Fruit fly (Drosophila melanogaster): Measurements from ENCODE around the gene CG31524.

Gene CG31524

DNA sequence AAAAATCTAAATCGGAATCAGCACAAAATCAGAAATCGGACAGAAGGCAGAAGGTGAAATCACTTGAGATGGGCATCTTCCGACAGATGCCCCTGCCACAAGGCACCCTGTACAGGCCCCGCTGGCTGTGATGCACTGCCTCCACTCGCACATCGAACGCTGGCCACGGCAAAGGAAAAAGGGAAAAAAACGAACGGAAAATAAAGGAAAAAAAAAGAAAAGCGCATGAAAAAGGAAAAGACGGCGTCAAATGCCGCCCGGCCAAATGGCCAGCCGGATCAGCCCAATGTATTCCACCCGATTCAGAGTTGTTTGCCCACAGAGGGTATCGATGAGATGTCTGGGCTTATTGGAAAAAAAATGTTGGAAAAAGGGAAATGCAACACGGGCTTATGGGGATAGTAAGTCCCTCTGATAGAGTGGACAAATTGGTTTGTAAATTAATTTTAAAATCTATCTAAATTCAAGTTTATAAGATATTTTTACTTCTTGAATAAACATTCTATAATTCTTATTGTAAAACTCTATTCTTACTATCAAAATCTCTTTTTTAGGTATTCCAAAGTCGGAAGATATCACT, 17.1 kb upstream of the CG31524 start (continued):
- peak; percentile 50 for TF ChIP-seq gem (tag; optimal IDR thresholded peaks at IDR 0.05)
- peak; percentile 53; the same call in 2 of the 3 replicates for TF ChIP-seq CG17361 (GFP tag; IDR thresholded peaks at IDR 0.05)
- no peak for TF ChIP-seq Oaz (GFP tag; IDR thresholded peaks at IDR 0.05)
- peak; percentile 27 for TF ChIP-seq fd96Cb (tag; optimal IDR thresholded peaks at IDR 0.05)
- TF ChIP-seq Xbp1 (GFP tag; optimal IDR thresholded peaks at IDR 0.05) = peak; percentile 9
- peak; percentile 15 for TF ChIP-seq CG17829 (tag; optimal IDR thresholded peaks at IDR 0.05)
- peak in 1 of 2 experiments; percentile 39 for TF ChIP-seq Hr51 (GFP tag; optimal IDR thresholded peaks at IDR 0.05)
- peak; percentile 27 for TF ChIP-seq grau (tag; optimal IDR thresholded peaks at IDR 0.05)
- peak; percentile 5 for TF ChIP-seq bcd (GFP tag; optimal IDR thresholded peaks at IDR 0.05)
- no peak for TF ChIP-seq CG10274 (GFP tag; optimal IDR thresholded peaks at IDR 0.05)
- 0 out of 2 replicates have a peak, but pooled peaks have one; percentile 10 for TF ChIP-seq CG14441 (GFP tag; IDR thresholded peaks at IDR 0.05)
- no peak for TF ChIP-seq CG1647 (GFP tag; optimal IDR thresholded peaks at IDR 0.05)
- peak; percentile 18 for TF ChIP-seq CG13424 (tag; optimal IDR thresholded peaks at IDR 0.05)
- TF ChIP-seq NK7.1 (GFP tag; optimal IDR thresholded peaks at IDR 0.05) = no peak
- TF ChIP-seq CG6689 (GFP tag; IDR thresholded peaks at IDR 0.05) = 0 out of 2 replicates have a peak, but pooled peaks have one; percentile 14
- no peak for TF ChIP-seq zen (tag; optimal IDR thresholded peaks at IDR 0.05)
- peak; percentile 17 for TF ChIP-seq CoRest (tag; optimal IDR thresholded peaks at IDR 0.05)
- no peak for TF ChIP-seq gsb (GFP tag; IDR thresholded peaks at IDR 0.05)
- 0 out of 2 replicates have a peak, but pooled peaks have one; percentile 28 for TF ChIP-seq Ptx1 (GFP tag; IDR thresholded peaks at IDR 0.05)
- TF ChIP-seq CG2712 (tag; optimal IDR thresholded peaks at IDR 0.05) = peak; percentile 42
- TF ChIP-seq Oli (tag; optimal IDR thresholded peaks at IDR 0.05) = peak; percentile 10
- peak; percentile 40 for TF ChIP-seq phol (tag; optimal IDR thresholded peaks at IDR 0.05)
- peak; percentile 9 for TF ChIP-seq CG6254 (GFP tag; optimal IDR thresholded peaks at IDR 0.05)
- TF ChIP-seq dmrt11E (tag; optimal IDR thresholded peaks at IDR 0.05) = peak; percentile 6
- peak; percentile 32 for TF ChIP-seq nmo (GFP tag; optimal IDR thresholded peaks at IDR 0.05)
- TF ChIP-seq CG11504 (tag; optimal IDR thresholded peaks at IDR 0.05) = peak; percentile 39
- peak; percentile 3 to 28 for TF ChIP-seq bsh (GFP tag; optimal IDR thresholded peaks at IDR 0.05)
- peak; percentile 59 for TF ChIP-seq row (GFP tag; IDR thresholded peaks at IDR 0.05)
- no peak for TF ChIP-seq slp2 (GFP tag; optimal IDR thresholded peaks at IDR 0.05)
- peak; percentile 47 for TF ChIP-seq CG2678 (tag; optimal IDR thresholded peaks at IDR 0.05)
- TF ChIP-seq H15 (GFP tag; IDR thresholded peaks at IDR 0.05) = no peak
- TF ChIP-seq dmrt99B (tag; optimal IDR thresholded peaks at IDR 0.05) = peak; percentile 50
- peak; percentile 46 for TF ChIP-seq Sox102F (GFP tag; optimal IDR thresholded peaks at IDR 0.05)

DNA sequence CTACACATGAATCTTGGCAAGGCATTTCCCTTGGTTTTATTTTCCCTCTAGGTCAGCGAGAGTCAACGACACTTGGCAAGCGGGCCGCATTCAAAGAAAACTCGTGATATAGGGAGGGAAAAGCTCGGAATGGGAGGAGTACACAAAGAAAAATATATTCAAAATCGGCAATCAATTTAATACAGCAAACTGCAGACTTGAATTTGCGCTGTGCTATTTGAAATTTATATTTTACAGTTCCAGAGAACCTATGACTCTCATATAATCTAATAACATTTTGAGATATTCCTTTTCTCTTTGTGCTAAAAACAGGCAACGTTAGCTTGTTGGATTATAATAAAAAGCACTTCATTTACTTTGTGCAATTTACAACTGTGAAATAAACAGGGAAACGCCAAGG, 15.4 kb upstream of the CG31524 start:
- TF ChIP-seq Side (GFP tag; optimal IDR thresholded peaks at IDR 0.05) (no peak), vvl (GFP tag; IDR thresholded peaks at IDR 0.05) (peak; percentile 20; the same call in 1 of the 2 replicates), prd (optimal IDR thresholded peaks at IDR 0.05) (no peak), prd (GFP tag; IDR thresholded peaks at IDR 0.05) (0 out of 3 replicates have a peak, but pooled peaks have one; percentile 14), lmd (GFP tag; IDR thresholded peaks at IDR 0.05) (0 out of 2 replicates have a peak, but pooled peaks have one; percentile 19), Med (GFP tag) (peak; percentile 48), zen2 (GFP tag; IDR thresholded peaks at IDR 0.05; ENCODE audit: partially characterized antibody) (no peak), CG1602 (GFP tag; optimal IDR thresholded peaks at IDR 0.05) (no peak), CG14014 (GFP tag; IDR thresholded peaks at IDR 0.05) (no peak), CG15696 (tag; optimal IDR thresholded peaks at IDR 0.05) (no peak), CG34224 (GFP tag; IDR thresholded peaks at IDR 0.05; ENCODE audit: partially characterized antibody) (no peak), sc (optimal IDR thresholded peaks at IDR 0.05) (no peak), sc (GFP tag; optimal IDR thresholded peaks at IDR 0.05) (no peak), CG9876 (GFP tag; optimal IDR thresholded peaks at IDR 0.05) (no peak), CG7963 (GFP tag; IDR thresholded peaks at IDR 0.05; ENCODE audit: partially characterized antibody) (no peak), CG4820 (GFP tag; optimal IDR thresholded peaks at IDR 0.05) (no peak), Atf-2 (GFP tag; optimal IDR thresholded peaks at IDR 0.05) (no peak), CG10543 (GFP tag; optimal IDR thresholded peaks at IDR 0.05) (no peak), Sox102F (GFP tag; optimal IDR thresholded peaks at IDR 0.05) (peak; percentile 23)

All from whole organism, embryonic.